Fruit fly (Drosophila melanogaster): ENCODE results near the gene CG7546.
A peak's percentile ranks its signal among the peaks of the same experiment; 100 is the strongest.

DNA sequence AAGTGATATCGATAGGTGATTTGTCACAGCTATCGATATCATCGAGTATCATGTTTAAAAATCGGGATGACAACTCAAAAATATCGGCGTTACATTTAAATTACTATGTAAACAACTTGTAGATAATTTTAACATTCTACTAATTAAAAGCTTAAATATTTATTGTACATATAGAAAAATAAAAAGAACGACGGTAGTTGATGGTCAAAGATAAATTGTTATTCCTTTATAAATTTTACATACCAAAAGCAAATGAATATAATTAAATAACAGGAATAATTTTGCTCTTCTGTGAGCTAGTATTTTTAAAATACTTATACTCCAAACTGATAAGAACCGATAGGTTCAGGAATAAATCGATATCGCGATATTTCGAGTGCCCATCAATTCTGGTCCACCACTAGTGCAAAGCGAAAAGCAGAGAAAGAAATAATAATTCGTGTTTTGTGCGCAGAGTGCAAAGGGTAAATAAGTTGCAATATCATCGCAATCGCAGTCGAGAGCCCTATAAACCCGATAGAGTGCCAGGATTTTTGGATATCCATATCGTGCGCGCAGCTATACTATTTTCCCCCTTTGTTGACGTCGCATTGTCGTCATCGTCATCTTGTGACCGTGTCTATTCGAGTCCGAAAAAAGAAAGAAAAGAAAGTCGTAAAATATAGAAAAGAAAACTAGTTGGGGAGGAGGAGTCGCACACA is 17.7 kb downstream of the CG7546 start, which contains the start of gene lqf:
- peak; percentile 6; the same call in 1 of the 3 replicates for TF ChIP-seq CG4496 (GFP tag; IDR thresholded peaks at IDR 0.05)
- TF ChIP-seq CG17806 (tag; optimal IDR thresholded peaks at IDR 0.05) = no peak
- no peak for TF ChIP-seq CG32121 (GFP tag; IDR thresholded peaks at IDR 0.05)
- 0 out of 3 replicates have a peak, but pooled peaks have one; percentile 7 for TF ChIP-seq fd96Ca (GFP tag; IDR thresholded peaks at IDR 0.05)
- TF ChIP-seq rn (GFP tag; IDR thresholded peaks at IDR 0.05) = no peak
- TF ChIP-seq CG15710 (tag; optimal IDR thresholded peaks at IDR 0.05) = peak; percentile 3
- no peak for TF ChIP-seq Ets98B (GFP tag; IDR thresholded peaks at IDR 0.05)
